Worm (Caenorhabditis elegans): ENCODE measurements around the gene C25E10.10.

DNA sequence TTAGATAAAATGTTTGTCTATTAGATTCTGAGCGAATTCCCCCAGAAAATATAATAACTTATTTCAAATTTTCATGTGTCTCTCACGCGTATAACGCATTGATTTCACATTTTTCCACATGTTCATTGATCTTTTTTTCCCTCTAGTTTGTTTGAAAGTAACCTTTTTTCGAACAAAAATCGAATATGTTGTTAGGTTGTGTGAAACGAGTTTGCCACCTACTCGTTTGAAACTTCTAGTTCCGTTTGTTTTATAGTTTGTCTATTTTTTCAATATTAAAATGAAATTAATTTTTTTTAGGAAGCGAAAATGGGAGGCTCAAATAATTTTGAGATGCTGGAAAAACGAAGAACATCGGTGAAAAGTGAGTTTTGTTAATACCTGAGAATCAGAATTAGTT is 25.9 kb downstream of the C25E10.10 start, which contains the start of gene C25E10.5:
- TF ChIP-seq mep-1 (tag; optimal IDR thresholded peaks at IDR 0.05) = no peak
- TF ChIP-seq ztf-11 (tag; optimal IDR thresholded peaks at IDR 0.05) = no peak
- TF ChIP-seq unc-39 (tag; optimal IDR thresholded peaks at IDR 0.05) = no peak
- TF ChIP-seq nhr-237 (tag; optimal IDR thresholded peaks at IDR 0.05) = no peak
- no peak for TF ChIP-seq nhr-12 (tag; optimal IDR thresholded peaks at IDR 0.05)
- TF ChIP-seq mls-2 (tag; optimal IDR thresholded peaks at IDR 0.05) = no peak
- no peak for TF ChIP-seq unc-62 (GFP tag; optimal IDR thresholded peaks at IDR 0.05)
- TF ChIP-seq nhr-76 (tag; optimal IDR thresholded peaks at IDR 0.05) = no peak
- TF ChIP-seq elt-3 (tag; optimal IDR thresholded peaks at IDR 0.05) = no peak
- no peak for TF ChIP-seq lin-13 (tag; optimal IDR thresholded peaks at IDR 0.05)
- no peak for TF ChIP-seq snpc-4 (tag; optimal IDR thresholded peaks at IDR 0.05)

Measured in whole organism, mixed stage, embryonic.